Worm (Caenorhabditis elegans): ENCODE data around the gene vps-33.1.

- no peak for TF ChIP-seq lim-6 (tag; optimal IDR thresholded peaks at IDR 0.05)
- TF ChIP-seq lin-11 (tag; optimal IDR thresholded peaks at IDR 0.05), result no peak
- TF ChIP-seq pha-2 (tag; optimal IDR thresholded peaks at IDR 0.05), result no peak
- no peak for TF ChIP-seq ceh-45 (GFP tag; IDR thresholded peaks at IDR 0.05)
- no peak for TF ChIP-seq ztf-16 (tag; optimal IDR thresholded peaks at IDR 0.05)
- peak; percentile 17 for TF ChIP-seq dve-1 (tag; optimal IDR thresholded peaks at IDR 0.05)
Measured at ce11 chrIII:8749487-8749886, 48.8 kb downstream of the vps-33.1 start, which contains the start of gene sma-2.

Measured in whole organism, late embryonic.